Worm (Caenorhabditis elegans) whole organism, mixed stage, embryonic: ENCODE data around the gene lido-17.

Source experiments
- M03D4.4 ChIP-seq: sonication (generic microtip); optimal IDR thresholded peaks from 2 replicates; lab custom pipeline; 2017; ENCODE audit warnings: mild to moderate bottlenecking, missing genetic modification characterization, missing compliant biosample characterization
- blmp-1 ChIP-seq: fragments of 150-350 bp; optimal IDR thresholded peaks from 2 replicates; lab custom pipeline; 2014; ENCODE audit warnings: missing biosample characterization, missing genetic modification characterization
- ces-1 ChIP-seq: fragments of 150-350 bp; optimal IDR thresholded peaks from 2 replicates; lab custom pipeline; 2014; ENCODE audit warnings: missing biosample characterization, missing genetic modification reagents, missing genetic modification characterization
- elt-3 ChIP-seq: fragments of 150-350 bp; optimal IDR thresholded peaks from 2 replicates; lab custom pipeline; 2014; ENCODE audit warnings: missing biosample characterization, missing genetic modification characterization
- lin-13 ChIP-seq: fragments of 150-350 bp; optimal IDR thresholded peaks from 2 replicates; lab custom pipeline; 2014; ENCODE audit warnings: missing biosample characterization, missing genetic modification characterization
- mep-1 ChIP-seq: fragments of 150-350 bp; optimal IDR thresholded peaks from 2 replicates; lab custom pipeline; 2017; ENCODE audit warnings: missing biosample characterization, missing genetic modification reagents, missing genetic modification characterization, inconsistent platforms
- nhr-12 ChIP-seq: fragments of 150-350 bp; optimal IDR thresholded peaks from 2 replicates; lab custom pipeline; 2014; ENCODE audit warnings: missing biosample characterization, missing genetic modification characterization
- nhr-237 ChIP-seq: fragments of 150-350 bp; optimal IDR thresholded peaks from 2 replicates; lab custom pipeline; 2014; ENCODE audit warnings: missing biosample characterization, missing genetic modification characterization
- nhr-28 ChIP-seq: fragments of 150-350 bp; optimal IDR thresholded peaks from 2 replicates; lab custom pipeline; 2014; ENCODE audit warnings: missing biosample characterization, missing genetic modification characterization
- pha-4 ChIP-seq: fragments of 150-350 bp; optimal IDR thresholded peaks from 2 replicates; lab custom pipeline; 2018; ENCODE audit warnings: missing biosample characterization, missing genetic modification reagents, missing genetic modification characterization
- snpc-4 ChIP-seq: fragments of 150-350 bp; optimal IDR thresholded peaks from 2 replicates; lab custom pipeline; 2014; ENCODE audit warnings: missing biosample characterization, missing genetic modification characterization
- unc-120 ChIP-seq: sonication (generic microtip); optimal IDR thresholded peaks from 2 replicates; lab custom pipeline; 2017; ENCODE audit warnings: missing genetic modification characterization, missing compliant biosample characterization; ENCODE audit not compliant: poor library complexity, severe bottlenecking
- unc-62 ChIP-seq: fragments of 150-350 bp; optimal IDR thresholded peaks from 2 replicates; lab custom pipeline; 2014; ENCODE audit warnings: missing biosample characterization, missing genetic modification reagents, missing genetic modification characterization
- ztf-11 ChIP-seq: fragments of 150-350 bp; optimal IDR thresholded peaks from 2 replicates; lab custom pipeline; 2014; ENCODE audit warnings: missing biosample characterization, missing genetic modification characterization

DNA sequence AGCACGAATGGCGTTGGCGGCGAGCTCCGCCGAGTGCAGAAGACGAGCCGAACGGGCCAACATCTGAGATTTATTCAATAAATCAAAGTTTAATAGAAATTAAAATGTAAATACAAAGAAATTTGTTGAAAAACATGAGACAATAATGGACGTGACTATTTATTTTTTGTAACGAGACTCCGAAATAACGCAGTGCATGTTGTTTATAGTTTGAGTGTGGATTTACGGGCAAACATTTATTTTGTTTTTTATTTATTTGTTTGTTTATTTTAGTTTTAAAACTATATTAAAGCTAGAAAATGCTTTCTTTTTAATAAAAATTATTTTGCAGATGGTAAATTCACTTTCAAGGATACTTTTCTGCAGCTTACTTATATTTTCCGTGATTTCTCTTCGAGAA, 40.0 kb downstream of the lido-17 start, which contains the start of the genes sdhb-1 and cup-15:
- TF ChIP-seq ztf-11 (tag; lab: Kevin White, UChicago) (no peak), mep-1 (tag; lab: Kevin White, UChicago) (no peak), blmp-1 (no peak), unc-62 (GFP tag; lab: Kevin White, UChicago) (no peak), snpc-4 (no peak), M03D4.4 (no peak), elt-3 (no peak), nhr-237 (tag; lab: Kevin White, UChicago) (no peak), pha-4 (tag; lab: Kevin White, UChicago) (no peak), nhr-12 (tag; lab: Kevin White, UChicago) (no peak), unc-120 (tag; lab: Kevin White, UChicago) (no peak), lin-13 (tag; lab: Kevin White, UChicago) (no peak), nhr-28 (no peak), ces-1 (GFP tag; lab: Kevin White, UChicago) (no peak)
